Fruit fly (Drosophila melanogaster) whole organism, embryonic: ENCODE data around the gene CG13894.

Source experiments
- Bdp1 ChIP-seq: fragments of 200-800 bp; sonication (Bioruptor generic); optimal IDR thresholded peaks from 3 replicates; lab custom pipeline; 2016; ENCODE audit warnings: missing biosample characterization, missing genetic modification characterization
- CG11247 ChIP-seq: fragments of 200-800 bp; sonication (Bioruptor generic); IDR thresholded peaks from 2 replicates; pipeline ENCODE4 v1.3.6; 2022; ENCODE audit warnings: missing biosample characterization, missing genetic modification characterization
- CG11504 ChIP-seq: fragments of 200-800 bp; sonication (Bioruptor generic); optimal IDR thresholded peaks from 3 replicates; lab custom pipeline; 2019; ENCODE audit warnings: missing biosample characterization, mild to moderate bottlenecking, missing genetic modification characterization, moderate library complexity
- CG11560 ChIP-seq: fragments of 200-800 bp; sonication (Bioruptor generic); IDR thresholded peaks from 3 replicates; pipeline ENCODE4 v1.3.6; 2022; ENCODE audit warnings: missing biosample characterization, missing genetic modification characterization
- CG12071 ChIP-seq: fragments of 200-800 bp; sonication (Bioruptor generic); optimal IDR thresholded peaks from 3 replicates; lab custom pipeline; 2018; ENCODE audit warnings: missing biosample characterization, mild to moderate bottlenecking, missing genetic modification characterization
- CG12236 ChIP-seq: fragments of 200-800 bp; sonication (Bioruptor generic); optimal IDR thresholded peaks from 2 replicates; lab custom pipeline; 2016; ENCODE audit warnings: missing biosample characterization, missing genetic modification characterization
- CG13287 ChIP-seq: fragments of 200-800 bp; sonication (Bioruptor generic); IDR thresholded peaks from 2 replicates; pipeline ENCODE4 v1.3.6; 2022; ENCODE audit warnings: missing biosample characterization, missing genetic modification characterization; ENCODE audit not compliant: partially characterized antibody
- CG14667 ChIP-seq: fragments of 200-800 bp; sonication (Bioruptor generic); IDR thresholded peaks from 2 replicates; pipeline ENCODE4 v1.3.6; 2022; ENCODE audit warnings: missing biosample characterization, missing genetic modification characterization
- CG15073 ChIP-seq: fragments of 200-800 bp; sonication (Bioruptor generic); optimal IDR thresholded peaks from 2 replicates; lab custom pipeline; 2016; ENCODE audit warnings: missing biosample characterization, missing genetic modification characterization
- CG15479 ChIP-seq: fragments of 200-800 bp; sonication (Bioruptor generic); optimal IDR thresholded peaks from 3 replicates; lab custom pipeline; 2019; ENCODE audit warnings: missing biosample characterization, mild to moderate bottlenecking, missing genetic modification characterization, moderate library complexity
- CG1647 ChIP-seq: fragments of 200-800 bp; sonication (Bioruptor generic); optimal IDR thresholded peaks from 3 replicates; lab custom pipeline; 2016; ENCODE audit warnings: missing biosample characterization, missing genetic modification characterization
- CG17568 ChIP-seq: fragments of 200-800 bp; sonication (Bioruptor generic); optimal IDR thresholded peaks from 2 replicates; lab custom pipeline; 2018; ENCODE audit warnings: missing biosample characterization, mild to moderate bottlenecking, missing genetic modification characterization, moderate library complexity
- CG17802 ChIP-seq: fragments of 200-800 bp; sonication (Bioruptor generic); optimal IDR thresholded peaks from 2 replicates; lab custom pipeline; 2018; ENCODE audit warnings: missing biosample characterization, mild to moderate bottlenecking, missing genetic modification characterization, moderate library complexity
- CG18262 ChIP-seq: fragments of 200-800 bp; optimal IDR thresholded peaks from 3 replicates; lab custom pipeline; 2019; ENCODE audit warnings: missing biosample characterization, mild to moderate bottlenecking, missing genetic modification characterization, moderate library complexity
- CG2202 ChIP-seq: fragments of 200-800 bp; sonication (Bioruptor generic); optimal IDR thresholded peaks from 2 replicates; lab custom pipeline; 2018; ENCODE audit warnings: missing biosample characterization, mild to moderate bottlenecking, missing genetic modification characterization
- CG31441 ChIP-seq: fragments of 200-800 bp; sonication (Bioruptor generic); IDR thresholded peaks from 2 replicates; pipeline ENCODE4 v1.3.6; 2022; ENCODE audit warnings: missing biosample characterization, missing genetic modification characterization
- CG3281 ChIP-seq: fragments of 200-800 bp; sonication (Bioruptor generic); optimal IDR thresholded peaks from 3 replicates; lab custom pipeline; 2017; ENCODE audit warnings: missing biosample characterization, mild to moderate bottlenecking, missing genetic modification characterization
- CG5245 ChIP-seq: fragments of 200-800 bp; sonication (Bioruptor generic); optimal IDR thresholded peaks from 3 replicates; lab custom pipeline; 2016; ENCODE audit warnings: missing biosample characterization, missing genetic modification characterization
- CG8388 ChIP-seq: fragments of 200-800 bp; sonication (Bioruptor generic); optimal IDR thresholded peaks from 2 replicates; lab custom pipeline; 2019; ENCODE audit warnings: missing biosample characterization, mild to moderate bottlenecking, missing genetic modification characterization, moderate library complexity
- CG8944 ChIP-seq: fragments of 200-800 bp; sonication (Bioruptor generic); optimal IDR thresholded peaks from 3 replicates; lab custom pipeline; 2016; ENCODE audit warnings: missing biosample characterization, missing genetic modification characterization
- D19B ChIP-seq: fragments of 200-800 bp; sonication (Bioruptor generic); optimal IDR thresholded peaks from 2 replicates; lab custom pipeline; 2017; ENCODE audit warnings: missing biosample characterization, mild to moderate bottlenecking, missing genetic modification characterization
- Dad ChIP-seq: fragments of 200-800 bp; sonication (Bioruptor generic); optimal IDR thresholded peaks from 3 replicates; lab custom pipeline; 2016; ENCODE audit warnings: missing biosample characterization, missing genetic modification characterization
- GATAe ChIP-seq: fragments of 200-800 bp; sonication (Bioruptor generic); conservative IDR thresholded peaks from 2 replicates; pipeline ENCODE4 v1.3.6; 2022; ENCODE audit warnings: missing biosample characterization, missing genetic modification characterization
- Hand ChIP-seq: fragments of 200-800 bp; sonication (Bioruptor generic); optimal IDR thresholded peaks from 2 replicates; lab custom pipeline; 2017; ENCODE audit warnings: mild to moderate bottlenecking, missing biosample characterization, missing genetic modification reagents, missing genetic modification characterization
- HmgZ ChIP-seq: fragments of 200-800 bp; sonication (Bioruptor generic); optimal IDR thresholded peaks from 2 replicates; lab custom pipeline; 2018; ENCODE audit warnings: missing biosample characterization, mild to moderate bottlenecking, missing genetic modification characterization
- NFAT ChIP-seq: fragments of 200-800 bp; sonication (Bioruptor generic); IDR thresholded peaks from 2 replicates; pipeline ENCODE4 v1.3.6; 2022; ENCODE audit warnings: missing biosample characterization, missing genetic modification characterization
- Neu2 ChIP-seq: fragments of 200-800 bp; sonication (Bioruptor generic); optimal IDR thresholded peaks from 3 replicates; lab custom pipeline; 2016; ENCODE audit warnings: missing biosample characterization, missing genetic modification characterization, borderline replicate concordance
- Oaz ChIP-seq: fragments of 200-800 bp; sonication (Bioruptor generic); IDR thresholded peaks from 2 replicates; pipeline ENCODE4 v1.3.6; 2022; ENCODE audit warnings: missing biosample characterization, missing genetic modification characterization
- Ptx1 ChIP-seq: fragments of 200-800 bp; sonication (Bioruptor generic); IDR thresholded peaks from 2 replicates; pipeline ENCODE4 v1.3.6; 2022; ENCODE audit warnings: missing biosample characterization, missing genetic modification characterization
- Sry-δ ChIP-seq: fragments of 200-800 bp; sonication (Bioruptor generic); optimal IDR thresholded peaks from 2 replicates; lab custom pipeline; 2016; ENCODE audit warnings: missing biosample characterization, missing genetic modification characterization
- Xrp1 ChIP-seq: fragments of 200-800 bp; sonication (Bioruptor generic); IDR thresholded peaks from 2 replicates; pipeline ENCODE4 v1.3.6; 2022; ENCODE audit warnings: missing biosample characterization, missing genetic modification characterization
- cas ChIP-seq: fragments of 200-800 bp; sonication (Bioruptor generic); IDR thresholded peaks from 2 replicates; pipeline ENCODE4 v1.3.6; 2022; ENCODE audit warnings: missing biosample characterization, missing genetic modification characterization
- chm ChIP-seq: fragments of 200-800 bp; sonication (Bioruptor generic); IDR thresholded peaks from 2 replicates; pipeline ENCODE4 v1.3.6; 2022; ENCODE audit warnings: missing biosample characterization, missing genetic modification characterization
- croc ChIP-seq: fragments of 200-800 bp; sonication (Bioruptor generic); conservative IDR thresholded peaks from 3 replicates; pipeline ENCODE4 v1.3.6; 2022; ENCODE audit warnings: missing biosample characterization, missing genetic modification characterization
- dpn ChIP-seq, 2 experiments: fragments of 200-800 bp; sonication (Bioruptor generic); optimal IDR thresholded peaks; 3 replicates each; lab custom pipeline; 2016; ENCODE audit warnings: missing biosample characterization in 2 of 2, missing genetic modification characterization in 2 of 2
- fd64A ChIP-seq: fragments of 200-800 bp; sonication (Bioruptor generic); optimal IDR thresholded peaks from 3 replicates; lab custom pipeline; 2018; ENCODE audit warnings: missing biosample characterization, mild to moderate bottlenecking, missing genetic modification characterization
- fd96Cb ChIP-seq: fragments of 200-800 bp; sonication (Bioruptor generic); optimal IDR thresholded peaks from 2 replicates; lab custom pipeline; 2018; ENCODE audit warnings: missing biosample characterization, mild to moderate bottlenecking, missing genetic modification characterization, moderate library complexity
- hbn ChIP-seq: fragments of 200-800 bp; sonication (Bioruptor generic); IDR thresholded peaks from 2 replicates; pipeline ENCODE4 v1.3.6; 2022; ENCODE audit warnings: missing biosample characterization, missing genetic modification characterization; ENCODE audit not compliant: partially characterized antibody
- kah ChIP-seq: fragments of 200-800 bp; sonication (Bioruptor generic); optimal IDR thresholded peaks from 2 replicates; lab custom pipeline; 2018; ENCODE audit warnings: missing biosample characterization, mild to moderate bottlenecking, missing genetic modification characterization
- ken ChIP-seq: fragments of 200-800 bp; sonication (Bioruptor generic); IDR thresholded peaks from 3 replicates; pipeline ENCODE4 v1.3.6; 2022; ENCODE audit warnings: missing biosample characterization, missing genetic modification characterization
- nmo ChIP-seq: fragments of 200-800 bp; sonication (Bioruptor generic); optimal IDR thresholded peaks from 2 replicates; lab custom pipeline; 2018; ENCODE audit warnings: missing biosample characterization, mild to moderate bottlenecking, missing genetic modification characterization, moderate library complexity
- odd ChIP-seq: fragments of 200-800 bp; sonication (Bioruptor generic); optimal IDR thresholded peaks from 2 replicates; lab custom pipeline; 2017; ENCODE audit warnings: missing biosample characterization, mild to moderate bottlenecking, missing genetic modification characterization
- pan ChIP-seq, 4 experiments: fragments of >200 bp in 3 of 4; fragments of 200-800 bp in 1 of 4; sonication (Bioruptor generic) in 1 of 4; optimal IDR thresholded peaks in 3 of 4; IDR thresholded peaks in 1 of 4; 2 replicates each; pipeline versions ENCODE4 v1.3.6 to Lab custom; 2017 to 2022; ENCODE audit warnings: missing biosample characterization in 2 of 4, missing genetic modification characterization in 2 of 4, mixed read lengths in 1 of 4
- sens ChIP-seq: fragments of 200-800 bp; sonication (Bioruptor generic); peaks from one replicate; lab custom pipeline; 2016; ENCODE audit warnings: missing biosample characterization, missing genetic modification characterization
- sens-2 ChIP-seq: fragments of 200-800 bp; sonication (Bioruptor generic); IDR thresholded peaks from 2 replicates; pipeline ENCODE4 v1.3.6; 2022; ENCODE audit warnings: missing biosample characterization, missing genetic modification characterization
- sna ChIP-seq: fragments of 200-800 bp; sonication (Bioruptor generic); IDR thresholded peaks from 2 replicates; pipeline ENCODE4 v1.3.6; 2022; ENCODE audit warnings: missing biosample characterization, missing genetic modification characterization; ENCODE audit not compliant: partially characterized antibody
- sug ChIP-seq: fragments of 200-800 bp; optimal IDR thresholded peaks from 2 replicates; lab custom pipeline; 2019; ENCODE audit warnings: missing biosample characterization, mild to moderate bottlenecking, missing genetic modification characterization, moderate library complexity
- toy ChIP-seq: fragments of 200-800 bp; sonication (Bioruptor generic); IDR thresholded peaks from 2 replicates; pipeline ENCODE4 v1.3.6; 2022; ENCODE audit warnings: missing biosample characterization, missing genetic modification characterization
- usp ChIP-seq: fragments of >200 bp; optimal IDR thresholded peaks from 2 replicates; lab custom pipeline; 2017; ENCODE audit warnings: missing biosample characterization, missing genetic modification characterization

CG13894 gene

DNA sequence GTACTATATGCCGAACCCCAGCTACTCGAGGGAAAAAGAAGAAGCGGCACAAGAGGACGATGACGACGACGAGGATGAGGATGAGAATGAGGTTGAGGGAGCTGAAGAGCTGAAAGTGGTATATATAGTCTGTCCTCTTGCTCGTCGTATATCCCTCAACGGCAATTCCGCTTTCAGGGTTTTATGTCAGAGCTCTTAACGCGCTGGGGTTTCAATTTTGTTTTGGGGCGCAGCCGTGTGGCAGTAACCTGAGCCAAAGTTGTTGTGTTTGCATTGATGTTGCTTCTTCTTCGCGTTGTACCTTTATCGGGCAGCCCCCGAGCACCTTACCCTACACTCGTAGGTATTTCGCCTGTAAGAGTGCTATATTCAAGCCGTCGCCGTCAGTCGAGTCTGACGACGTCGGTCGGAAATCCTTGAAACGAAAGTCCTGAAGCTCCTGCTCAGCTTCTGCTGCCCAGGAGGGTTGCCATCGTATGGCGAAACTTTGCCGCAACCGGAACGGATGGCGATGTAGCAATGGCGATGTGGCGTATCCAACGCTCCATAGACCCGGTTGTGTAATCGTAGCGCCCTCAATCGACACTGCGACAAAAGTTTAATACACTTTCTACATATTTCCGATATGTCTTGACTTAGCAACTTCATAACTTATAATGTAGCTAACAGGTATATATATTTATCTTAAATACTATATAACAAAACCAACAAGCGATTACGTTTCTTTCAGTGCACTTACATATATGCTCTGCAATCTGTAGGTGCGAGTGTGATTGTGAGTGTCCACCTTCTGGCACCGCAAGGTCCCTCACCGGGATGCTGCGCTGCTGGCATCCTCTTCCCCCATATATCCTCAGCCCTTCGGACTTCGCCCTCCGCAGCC is 6.0 kb upstream of the CG13894 start (continued):
- TF ChIP-seq CG13287 (no peak), CG8388 (no peak), Sry-δ (GFP tag; lab: Kevin White, UChicago) (no peak), CG15073 (GFP tag; lab: Kevin White, UChicago) (no peak), CG5245 (GFP tag; lab: Kevin White, UChicago) (peak; percentile 4), toy (GFP tag; lab: Robert Waterston, UW) (no peak), ken (no peak), fd64A (no peak), CG12236 (GFP tag; lab: Kevin White, UChicago) (no peak), CG1647 (GFP tag; lab: Kevin White, UChicago) (no peak), CG17568 (GFP tag; lab: Kevin White, UChicago) (no peak), CG11560 (tag; lab: Robert Waterston, UW) (0 out of 3 replicates have a peak, but pooled peaks have one; percentile 43), CG18262 (tag; lab: Kevin White, UChicago) (peak; percentile 5), sens (GFP tag; lab: Kevin White, UChicago) (no peak), fd96Cb (tag; lab: Kevin White, UChicago) (peak; percentile 28), Neu2 (GFP tag; lab: Kevin White, UChicago) (no peak), Hand (GFP tag; lab: Kevin White, UChicago) (no peak), D19B (GFP tag; lab: Kevin White, UChicago) (no peak), CG17802 (tag; lab: Kevin White, UChicago) (no peak), usp (GFP tag; lab: Kevin White, UChicago) (no peak), CG11247 (GFP tag; lab: Robert Waterston, UW) (peak; percentile 25; the same call in 1 of the 2 replicates), pan (optimal IDR thresholded peaks at IDR 0.05; lab: Kevin White, UChicago) (no peak), pan (GFP tag; optimal IDR thresholded peaks at IDR 0.05 in 1 of 2, IDR thresholded peaks at IDR 0.05 in 1 of 2) (peak in 1 of 2 experiments; percentile 62), cas (GFP tag; lab: Robert Waterston, UW) (no peak), HmgZ (tag; lab: Kevin White, UChicago) (no peak), Xrp1 (GFP tag; lab: Robert Waterston, UW) (peak; percentile 62), odd (GFP tag; lab: Kevin White, UChicago) (no peak), CG2202 (tag; lab: Kevin White, UChicago) (no peak), Oaz (GFP tag; lab: Robert Waterston, UW) (no peak), kah (GFP tag; lab: Kevin White, UChicago) (no peak), Ptx1 (GFP tag; lab: Robert Waterston, UW) (peak; percentile 60), CG31441 (GFP tag; lab: Robert Waterston, UW) (peak; percentile 45; the same call in 1 of the 2 replicates), sug (tag; lab: Kevin White, UChicago) (no peak), CG8944 (no peak), Dad (GFP tag; lab: Kevin White, UChicago) (no peak), hbn (GFP tag; lab: Robert Waterston, UW) (no peak), Bdp1 (GFP tag; lab: Kevin White, UChicago) (no peak), CG14667 (GFP tag; lab: Robert Waterston, UW) (no peak; the same call in 1 of the 2 replicates), CG3281 (GFP tag; lab: Kevin White, UChicago) (no peak), CG11504 (tag; lab: Kevin White, UChicago) (peak; percentile 44), NFAT (GFP tag; lab: Robert Waterston, UW) (no peak), dpn (GFP tag; optimal IDR thresholded peaks at IDR 0.05; lab: Kevin White, UChicago) (peak in 1 of 2 experiments; percentile 28), CG15479 (GFP tag; lab: Kevin White, UChicago) (no peak), GATAe (GFP tag; lab: Robert Waterston, UW) (no peak), CG12071 (GFP tag; lab: Kevin White, UChicago) (no peak), chm (no peak), nmo (GFP tag; lab: Kevin White, UChicago) (peak; percentile 6), sna (GFP tag; lab: Robert Waterston, UW) (no peak), sens-2 (GFP tag; lab: Robert Waterston, UW) (no peak), croc (GFP tag; lab: Robert Waterston, UW) (no peak)
